Fruit fly (Drosophila melanogaster) whole organism, embryonic: Measurements from ENCODE around the gene CG31161.
A peak's percentile ranks its signal among the peaks of the same experiment; 100 is the strongest.

Source experiments
- CG10462 ChIP-seq: fragments of 200-800 bp; sonication (Bioruptor generic); optimal IDR thresholded peaks from 2 replicates; lab custom pipeline; 2016; ENCODE audit warnings: missing biosample characterization, missing genetic modification characterization
- CG11085 ChIP-seq: fragments of 200-800 bp; sonication (Bioruptor generic); IDR thresholded peaks from 2 replicates; pipeline ENCODE4 v1.3.6; 2022; ENCODE audit warnings: missing biosample characterization, missing genetic modification characterization
- CG12104 ChIP-seq: fragments of 200-800 bp; sonication (Bioruptor generic); optimal IDR thresholded peaks from 3 replicates; lab custom pipeline; 2016; ENCODE audit warnings: missing biosample characterization, missing genetic modification characterization
- CG12659 ChIP-seq: fragments of 200-800 bp; sonication (Bioruptor generic); optimal IDR thresholded peaks from 3 replicates; lab custom pipeline; 2017; ENCODE audit warnings: mild to moderate bottlenecking, missing biosample characterization, missing genetic modification reagents, missing genetic modification characterization
- CG12942 ChIP-seq: fragments of 200-800 bp; sonication (Bioruptor generic); optimal IDR thresholded peaks from 3 replicates; lab custom pipeline; 2016; ENCODE audit warnings: missing biosample characterization, missing genetic modification characterization
- CG13296 ChIP-seq: fragments of 200-800 bp; sonication (Bioruptor generic); optimal IDR thresholded peaks from 3 replicates; lab custom pipeline; 2018; ENCODE audit warnings: missing biosample characterization, mild to moderate bottlenecking, missing genetic modification characterization
- CG14860 ChIP-seq: fragments of 200-800 bp; sonication (Bioruptor generic); IDR thresholded peaks from 3 replicates; pipeline ENCODE4 v1.3.6; 2022; ENCODE audit warnings: missing biosample characterization, missing genetic modification characterization; ENCODE audit not compliant: partially characterized antibody
- CG17186 ChIP-seq: fragments of 200-800 bp; sonication (Bioruptor generic); optimal IDR thresholded peaks from 3 replicates; lab custom pipeline; 2017; ENCODE audit warnings: missing biosample characterization, missing genetic modification reagents, missing genetic modification characterization
- CG17802 ChIP-seq: fragments of 200-800 bp; sonication (Bioruptor generic); optimal IDR thresholded peaks from 2 replicates; lab custom pipeline; 2018; ENCODE audit warnings: missing biosample characterization, mild to moderate bottlenecking, missing genetic modification characterization, moderate library complexity
- CG2116 ChIP-seq: fragments of 200-800 bp; sonication (Bioruptor generic); optimal IDR thresholded peaks from 3 replicates; lab custom pipeline; 2018; ENCODE audit warnings: missing biosample characterization, mild to moderate bottlenecking, missing genetic modification characterization
- CG2875 ChIP-seq: fragments of 200-800 bp; sonication (Bioruptor generic); optimal IDR thresholded peaks from 2 replicates; lab custom pipeline; 2017; ENCODE audit warnings: missing biosample characterization, mild to moderate bottlenecking, missing genetic modification characterization, missing genetic modification reagents
- CG31365 ChIP-seq: fragments of 200-800 bp; sonication (Bioruptor generic); optimal IDR thresholded peaks from 2 replicates; lab custom pipeline; 2018; ENCODE audit warnings: missing biosample characterization, mild to moderate bottlenecking, missing genetic modification characterization
- CG34422 ChIP-seq: fragments of 200-800 bp; sonication (Bioruptor generic); IDR thresholded peaks from 3 replicates; pipeline ENCODE4 v1.3.6; 2022; ENCODE audit warnings: missing biosample characterization, missing genetic modification characterization
- CG9437 ChIP-seq: fragments of 200-800 bp; sonication (Bioruptor generic); optimal IDR thresholded peaks from 2 replicates; lab custom pipeline; 2018; ENCODE audit warnings: missing biosample characterization, mild to moderate bottlenecking, missing genetic modification characterization
- CTCF ChIP-seq: fragments of 200-800 bp; sonication (Bioruptor generic); optimal IDR thresholded peaks from 2 replicates; lab custom pipeline; 2017; ENCODE audit warnings: missing biosample characterization, mild to moderate bottlenecking, missing genetic modification characterization, moderate library complexity
- D ChIP-seq, 2 experiments: fragments of 200-800 bp in 1 of 2; fragments of >200 bp in 1 of 2; sonication (Bioruptor generic) in 1 of 2; optimal IDR thresholded peaks; 2 replicates in 1 of 2; 3 replicates in 1 of 2; lab custom pipeline; 2017; ENCODE audit warnings: mild to moderate bottlenecking in 1 of 2, missing biosample characterization in 1 of 2, missing genetic modification characterization in 1 of 2, missing genetic modification reagents in 1 of 2
- D19A ChIP-seq: fragments of 200-800 bp; optimal IDR thresholded peaks from 3 replicates; lab custom pipeline; 2019; ENCODE audit warnings: missing biosample characterization, mild to moderate bottlenecking, missing genetic modification characterization, moderate library complexity
- Dbx ChIP-seq: fragments of 200-800 bp; sonication (Bioruptor generic); IDR thresholded peaks from 3 replicates; pipeline ENCODE4 v1.3.6; 2022; ENCODE audit warnings: missing biosample characterization, missing genetic modification characterization
- Dp ChIP-seq: fragments of 200-800 bp; sonication (Bioruptor generic); optimal IDR thresholded peaks from 2 replicates; lab custom pipeline; 2018; ENCODE audit warnings: missing biosample characterization, mild to moderate bottlenecking, missing genetic modification characterization, moderate library complexity
- Gug ChIP-seq: fragments of 200-800 bp; sonication (Bioruptor generic); IDR thresholded peaks from 4 replicates; pipeline ENCODE4 v1.3.6; 2022; ENCODE audit warnings: missing biosample characterization, missing genetic modification characterization
- Hmr ChIP-seq: fragments of 200-800 bp; sonication (Bioruptor generic); optimal IDR thresholded peaks from 3 replicates; lab custom pipeline; 2017; ENCODE audit warnings: mild to moderate bottlenecking, missing biosample characterization, missing genetic modification reagents, missing genetic modification characterization
- Hr39 ChIP-seq: fragments of >200 bp; optimal IDR thresholded peaks from 2 replicates; lab custom pipeline; 2017
- NC2β ChIP-seq: fragments of 200-800 bp; sonication (Bioruptor generic); optimal IDR thresholded peaks from 2 replicates; lab custom pipeline; 2016; ENCODE audit warnings: missing biosample characterization, missing genetic modification characterization
- Stat92E ChIP-seq, 3 experiments: fragments of >200 bp in 2 of 3; fragments of 200-800 bp in 1 of 3; sonication (Bioruptor generic) in 1 of 3; optimal IDR thresholded peaks; 2 replicates each; lab custom pipeline; 2017 to 2019; ENCODE audit warnings: missing biosample characterization in 3 of 3, missing genetic modification characterization in 3 of 3, mild to moderate bottlenecking in 1 of 3, moderate library complexity in 1 of 3
- bcd ChIP-seq: fragments of 200-800 bp; sonication (Bioruptor generic); optimal IDR thresholded peaks from 2 replicates; lab custom pipeline; 2017; ENCODE audit warnings: missing biosample characterization, mild to moderate bottlenecking, missing genetic modification characterization
- bsh ChIP-seq, 2 experiments: fragments of 200-800 bp; sonication (Bioruptor generic); optimal IDR thresholded peaks; 2 replicates each; lab custom pipeline; 2017 to 2018; ENCODE audit warnings: mild to moderate bottlenecking in 2 of 2, missing biosample characterization in 2 of 2, missing genetic modification characterization in 2 of 2, moderate library complexity in 1 of 2
- cg ChIP-seq: fragments of 200-800 bp; sonication (Bioruptor generic); optimal IDR thresholded peaks from 3 replicates; lab custom pipeline; 2019; ENCODE audit warnings: missing biosample characterization, mild to moderate bottlenecking, missing genetic modification characterization, moderate library complexity
- crp ChIP-seq, 2 experiments: fragments of 200-800 bp; sonication (Bioruptor generic); optimal IDR thresholded peaks; 2 replicates in 1 of 2; 3 replicates in 1 of 2; lab custom pipeline; 2017; ENCODE audit warnings: missing biosample characterization in 2 of 2, missing genetic modification characterization in 2 of 2, mild to moderate bottlenecking in 1 of 2, moderate library complexity in 1 of 2
- dan ChIP-seq: fragments of 200-800 bp; sonication (Bioruptor generic); IDR thresholded peaks from 2 replicates; pipeline ENCODE4 v1.3.6; 2022; ENCODE audit warnings: missing biosample characterization, missing genetic modification characterization
- dmrt11E ChIP-seq: fragments of 200-800 bp; sonication (Bioruptor generic); optimal IDR thresholded peaks from 3 replicates; lab custom pipeline; 2018; ENCODE audit warnings: missing biosample characterization, mild to moderate bottlenecking, missing genetic modification characterization, moderate library complexity
- dpn ChIP-seq, 2 experiments: fragments of 200-800 bp; sonication (Bioruptor generic); optimal IDR thresholded peaks; 3 replicates each; lab custom pipeline; 2016; ENCODE audit warnings: missing biosample characterization in 2 of 2, missing genetic modification characterization in 2 of 2
- exex ChIP-seq: fragments of 200-800 bp; sonication (Bioruptor generic); optimal IDR thresholded peaks from 4 replicates; lab custom pipeline; 2018; ENCODE audit warnings: missing biosample characterization, mild to moderate bottlenecking, missing genetic modification characterization, moderate library complexity
- grn ChIP-seq: fragments of 200-800 bp; sonication (Bioruptor generic); optimal IDR thresholded peaks from 3 replicates; lab custom pipeline; 2017; ENCODE audit warnings: missing biosample characterization, missing genetic modification characterization
- her ChIP-seq: fragments of 200-800 bp; sonication (Bioruptor generic); optimal IDR thresholded peaks from 2 replicates; lab custom pipeline; 2016; ENCODE audit warnings: missing biosample characterization, missing genetic modification characterization
- mld ChIP-seq: fragments of 200-800 bp; sonication (Bioruptor generic); IDR thresholded peaks from 3 replicates; pipeline ENCODE4 v1.3.6; 2022; ENCODE audit warnings: missing biosample characterization, missing genetic modification characterization; ENCODE audit not compliant: partially characterized antibody
- pan ChIP-seq, 4 experiments: fragments of >200 bp in 3 of 4; fragments of 200-800 bp in 1 of 4; sonication (Bioruptor generic) in 1 of 4; optimal IDR thresholded peaks in 3 of 4; IDR thresholded peaks in 1 of 4; 2 replicates each; pipeline versions ENCODE4 v1.3.6 to Lab custom; 2017 to 2022; ENCODE audit warnings: missing biosample characterization in 2 of 4, missing genetic modification characterization in 2 of 4, mixed read lengths in 1 of 4
- pros ChIP-seq: fragments of 200-800 bp; sonication (Bioruptor generic); optimal IDR thresholded peaks from 3 replicates; lab custom pipeline; 2019; ENCODE audit warnings: missing biosample characterization, mild to moderate bottlenecking, missing genetic modification characterization, moderate library complexity
- pum ChIP-seq: fragments of 200-800 bp; sonication (Bioruptor generic); optimal IDR thresholded peaks from 2 replicates; lab custom pipeline; 2016; ENCODE audit warnings: missing biosample characterization, missing genetic modification characterization
- repo ChIP-seq: fragments of 200-800 bp; sonication (Bioruptor generic); optimal IDR thresholded peaks from 2 replicates; lab custom pipeline; 2016; ENCODE audit warnings: missing biosample characterization, missing genetic modification characterization
- ro ChIP-seq: fragments of 200-800 bp; sonication (Bioruptor generic); IDR thresholded peaks from 2 replicates; pipeline ENCODE4 v1.3.6; 2022; ENCODE audit warnings: missing biosample characterization, missing genetic modification characterization
- salm ChIP-seq: fragments of 200-800 bp; sonication (Bioruptor generic); optimal IDR thresholded peaks from 2 replicates; lab custom pipeline; 2018; ENCODE audit warnings: missing biosample characterization, mild to moderate bottlenecking, missing genetic modification characterization
- sim ChIP-seq: fragments of 200-800 bp; sonication (Bioruptor generic); IDR thresholded peaks from 2 replicates; pipeline ENCODE4 v1.3.6; 2022; ENCODE audit warnings: missing biosample characterization, missing genetic modification characterization
- sisA ChIP-seq: fragments of 200-800 bp; sonication (Bioruptor generic); IDR thresholded peaks from 2 replicates; pipeline ENCODE4 v1.3.6; 2022; ENCODE audit warnings: missing biosample characterization, missing genetic modification characterization
- so ChIP-seq: fragments of 200-800 bp; sonication (Bioruptor generic); IDR thresholded peaks from 3 replicates; pipeline ENCODE4 v1.3.6; 2022; ENCODE audit warnings: missing biosample characterization, missing genetic modification characterization
- stwl ChIP-seq: fragments of 200-800 bp; sonication (Bioruptor generic); optimal IDR thresholded peaks from 3 replicates; lab custom pipeline; 2018; ENCODE audit warnings: missing biosample characterization, mild to moderate bottlenecking, missing genetic modification characterization, moderate library complexity
- tap ChIP-seq: fragments of 200-800 bp; optimal IDR thresholded peaks from 3 replicates; lab custom pipeline; 2019; ENCODE audit warnings: missing biosample characterization, mild to moderate bottlenecking, missing genetic modification characterization, moderate library complexity
- tgo ChIP-seq: fragments of 200-800 bp; sonication (Bioruptor generic); IDR thresholded peaks from 3 replicates; pipeline ENCODE4 v1.3.6; 2022; ENCODE audit warnings: missing biosample characterization, missing genetic modification characterization
- tin ChIP-seq: fragments of 200-800 bp; sonication (Bioruptor generic); optimal IDR thresholded peaks from 3 replicates; lab custom pipeline; 2016; ENCODE audit warnings: missing biosample characterization, missing genetic modification characterization
- zen ChIP-seq: fragments of 200-800 bp; sonication (Bioruptor generic); optimal IDR thresholded peaks from 3 replicates; lab custom pipeline; 2018; ENCODE audit warnings: missing biosample characterization, mild to moderate bottlenecking, missing genetic modification characterization, moderate library complexity

Gene CG31161

DNA sequence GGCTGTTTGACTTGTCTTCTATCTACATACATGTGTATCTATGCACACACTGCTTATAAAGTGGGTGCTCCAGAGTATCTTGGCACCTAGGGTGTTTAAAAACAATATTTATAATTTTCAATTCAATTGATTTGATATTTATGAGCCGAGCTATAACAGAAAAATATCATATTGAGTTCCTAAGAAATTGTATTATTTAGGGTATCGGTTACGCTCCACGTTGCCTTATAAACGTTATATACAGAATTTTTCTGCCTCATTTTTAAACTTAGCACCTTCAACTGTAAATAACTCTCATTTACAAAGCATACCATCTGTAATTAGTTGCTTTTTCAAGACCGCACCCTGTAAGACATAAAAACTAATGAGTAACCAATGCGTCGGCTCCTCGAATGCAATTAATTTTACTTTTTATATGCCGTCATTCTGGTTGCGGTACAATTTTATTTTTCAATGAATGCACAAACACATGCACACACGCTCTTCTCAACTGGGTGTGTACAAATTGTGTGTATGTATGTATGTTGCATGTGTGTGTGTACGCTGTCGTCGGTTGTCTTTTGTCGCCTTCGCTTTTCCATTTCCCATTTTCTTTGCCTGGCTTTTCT, 25.5 kb upstream of the CG31161 start (continued):
- TF ChIP-seq CG14860 = no peak
- TF ChIP-seq so (GFP tag; lab: Robert Waterston, UW) = peak; percentile 13; the same call in 1 of the 3 replicates
- TF ChIP-seq pum (GFP tag; lab: Kevin White, UChicago) = peak; percentile 47
- TF ChIP-seq CG34422 (GFP tag; lab: Robert Waterston, UW) = no peak
- no peak for TF ChIP-seq CG12942 (GFP tag; lab: Kevin White, UChicago)
- peak; percentile 63 for TF ChIP-seq bcd
- no peak for TF ChIP-seq exex (tag; lab: Kevin White, UChicago)
- TF ChIP-seq tin (GFP tag; lab: Kevin White, UChicago) = peak; percentile 47
- no peak for TF ChIP-seq mld (GFP tag; lab: Robert Waterston, UW)
- TF ChIP-seq ro (GFP tag; lab: Robert Waterston, UW) = no peak
- TF ChIP-seq pros (GFP tag; lab: Kevin White, UChicago) = no peak
- TF ChIP-seq salm (tag; lab: Kevin White, UChicago) = peak; percentile 40
- no peak for TF ChIP-seq Dbx
- peak; percentile 85 for TF ChIP-seq dmrt11E (tag; lab: Kevin White, UChicago)
- no peak for TF ChIP-seq zen
- TF ChIP-seq bsh (GFP tag; optimal IDR thresholded peaks at IDR 0.05; lab: Kevin White, UChicago) = peak; percentile 50 to 70
- peak; percentile 75 for TF ChIP-seq cg
- TF ChIP-seq CTCF = no peak
- TF ChIP-seq D (optimal IDR thresholded peaks at IDR 0.05; lab: Kevin White, UChicago) = no peak
- TF ChIP-seq D (GFP tag; optimal IDR thresholded peaks at IDR 0.05; lab: Kevin White, UChicago) = peak; percentile 81
- no peak for TF ChIP-seq stwl (tag; lab: Kevin White, UChicago)
- peak; percentile 70 for TF ChIP-seq CG9437 (GFP tag; lab: Kevin White, UChicago)
- TF ChIP-seq crp (GFP tag; optimal IDR thresholded peaks at IDR 0.05; lab: Kevin White, UChicago) = no peak
- no peak for TF ChIP-seq her (GFP tag; lab: Kevin White, UChicago)
- TF ChIP-seq Hr39 (lab: Kevin White, UChicago) = no peak
- peak; percentile 52 for TF ChIP-seq CG17186 (GFP tag; lab: Kevin White, UChicago)
- TF ChIP-seq CG2116 (GFP tag; lab: Kevin White, UChicago) = peak; percentile 39
- peak in 1 of 2 experiments; percentile 45 for TF ChIP-seq pan (optimal IDR thresholded peaks at IDR 0.05; lab: Kevin White, UChicago)
- no peak for TF ChIP-seq pan (GFP tag; optimal IDR thresholded peaks at IDR 0.05 in 1 of 2, IDR thresholded peaks at IDR 0.05 in 1 of 2)
- TF ChIP-seq tgo (GFP tag; lab: Robert Waterston, UW) = no peak
- no peak for TF ChIP-seq CG11085 (GFP tag; lab: Robert Waterston, UW)
- TF ChIP-seq Gug = no peak
- peak; percentile 46 for TF ChIP-seq tap (tag; lab: Kevin White, UChicago)
- peak; percentile 61 for TF ChIP-seq CG12104 (GFP tag; lab: Kevin White, UChicago)
- peak; percentile 59 for TF ChIP-seq CG2875 (GFP tag; lab: Kevin White, UChicago)
- TF ChIP-seq dan (GFP tag; lab: Robert Waterston, UW) = no peak
- no peak for TF ChIP-seq repo (GFP tag; lab: Kevin White, UChicago)
- TF ChIP-seq CG13296 (GFP tag; lab: Kevin White, UChicago) = no peak
- TF ChIP-seq Dp (GFP tag; lab: Kevin White, UChicago) = no peak
- peak in 1 of 3 experiments; percentile 80 for TF ChIP-seq Stat92E (GFP tag; optimal IDR thresholded peaks at IDR 0.05; lab: Kevin White, UChicago)
- TF ChIP-seq grn = peak; percentile 31
- peak; percentile 16 to 27 for TF ChIP-seq dpn (GFP tag; optimal IDR thresholded peaks at IDR 0.05; lab: Kevin White, UChicago)
- peak; percentile 60 for TF ChIP-seq CG12659 (GFP tag; lab: Kevin White, UChicago)
- TF ChIP-seq CG10462 (GFP tag; lab: Kevin White, UChicago) = peak; percentile 29
- peak; percentile 12 for TF ChIP-seq CG17802
- peak; percentile 20 for TF ChIP-seq Hmr (GFP tag; lab: Kevin White, UChicago)
- no peak for TF ChIP-seq CG31365 (tag; lab: Kevin White, UChicago)
- TF ChIP-seq D19A (tag; lab: Kevin White, UChicago) = peak; percentile 73
- TF ChIP-seq sisA = peak; percentile 47; the same call in 1 of the 2 replicates
- TF ChIP-seq sim (GFP tag; lab: Robert Waterston, UW) = no peak
- TF ChIP-seq NC2β = peak; percentile 54
